Worm (Caenorhabditis elegans) whole organism, L4/young adult: Measurements from ENCODE around the gene F42H10.2.

Experiments
- W03F9.2 ChIP-seq: fragments of 150-350 bp; optimal IDR thresholded peaks from 2 replicates; lab custom pipeline; 2014; ENCODE audit warnings: missing biosample characterization, missing genetic modification characterization
- dao-5 ChIP-seq: sonication (generic microtip); optimal IDR thresholded peaks from 2 replicates; lab custom pipeline; 2016; ENCODE audit warnings: missing genotype, missing genetic modification characterization, moderate library complexity, missing compliant biosample characterization
- him-1 ChIP-seq: sonication (generic microtip); optimal IDR thresholded peaks from 2 replicates; lab custom pipeline; 2016; ENCODE audit warnings: missing genotype, missing genetic modification reagents, missing genetic modification characterization, missing compliant biosample characterization

DNA sequence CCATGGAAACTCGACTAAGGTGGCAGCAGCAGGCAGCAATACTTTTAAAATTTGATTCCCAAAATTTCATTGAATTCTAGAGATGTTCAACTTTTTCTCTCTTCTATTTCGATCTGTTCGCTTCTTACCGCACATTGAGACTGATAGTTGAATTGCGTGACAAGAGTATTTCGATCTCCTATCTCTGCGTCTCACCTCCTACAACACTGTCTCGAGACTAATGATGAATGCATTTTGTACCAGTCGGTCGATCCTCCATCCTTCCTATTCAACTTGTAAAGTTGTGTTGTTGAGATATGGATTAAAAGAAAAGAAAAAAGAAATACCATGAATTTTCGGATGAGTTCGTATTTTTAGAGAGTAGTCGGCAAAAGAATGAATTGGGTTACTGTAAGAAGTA is 39.2 kb upstream of the F42H10.2 start:
- TF ChIP-seq him-1 (tag; lab: Kevin White, UChicago), result no peak
- TF ChIP-seq dao-5 (tag; lab: Kevin White, UChicago), result no peak
- no peak for TF ChIP-seq W03F9.2
